Worm (Caenorhabditis elegans) whole organism, L3 larva: ENCODE data around the gene rpn-13.

ENCODE experiments used
- ZK546.5 ChIP-seq: sonication (generic microtip); optimal IDR thresholded peaks from 2 replicates; lab custom pipeline; 2017; ENCODE audit warnings: missing biosample characterization, missing genetic modification characterization
- aly-2 ChIP-seq: fragments of 150-350 bp; optimal IDR thresholded peaks from 2 replicates; lab custom pipeline; 2014; ENCODE audit warnings: missing biosample characterization, missing genetic modification characterization
- ama-1 ChIP-seq: fragments of 150-350 bp; optimal IDR thresholded peaks from 2 replicates; lab custom pipeline; 2018
- ceh-16 ChIP-seq: sonication (generic microtip); optimal IDR thresholded peaks from 2 replicates; lab custom pipeline; 2017; ENCODE audit warnings: missing biosample characterization, missing genetic modification characterization
- ceh-28 ChIP-seq: fragments of 150-350 bp; optimal IDR thresholded peaks from 2 replicates; lab custom pipeline; 2014; ENCODE audit warnings: missing biosample characterization, missing genetic modification reagents, missing genetic modification characterization
- ceh-82 ChIP-seq: fragments of 150-350 bp; optimal IDR thresholded peaks from 2 replicates; lab custom pipeline; 2014; ENCODE audit warnings: missing biosample characterization, missing genetic modification characterization
- ceh-9 ChIP-seq: sonication (generic microtip); optimal IDR thresholded peaks from 2 replicates; lab custom pipeline; 2018; ENCODE audit warnings: missing biosample characterization, missing genetic modification characterization
- egl-5 ChIP-seq: fragments of 150-350 bp; optimal IDR thresholded peaks from 2 replicates; lab custom pipeline; 2017; ENCODE audit warnings: missing biosample characterization, missing genetic modification reagents, missing genetic modification characterization, inconsistent platforms
- elt-2 ChIP-seq: sonication (generic microtip); optimal IDR thresholded peaks from 2 replicates; lab custom pipeline; 2016; ENCODE audit warnings: missing genetic modification reagents, mild to moderate bottlenecking, missing genetic modification characterization, missing compliant biosample characterization
- elt-3 ChIP-seq, 3 experiments: fragments of 150-350 bp in 1 of 3; sonication (generic microtip) in 2 of 3; optimal IDR thresholded peaks; 2 replicates in 2 of 3; 4 replicates in 1 of 3; lab custom pipeline; 2014 to 2017; ENCODE audit warnings: missing biosample characterization in 3 of 3, missing genetic modification characterization in 3 of 3
- fkh-10 ChIP-seq: sonication (generic microtip); optimal IDR thresholded peaks from 2 replicates; lab custom pipeline; 2017; ENCODE audit warnings: missing biosample characterization, missing genetic modification reagents, missing genetic modification characterization
- fkh-2 ChIP-seq: fragments of 150-350 bp; optimal IDR thresholded peaks from 2 replicates; lab custom pipeline; 2014; ENCODE audit warnings: missing biosample characterization, missing genetic modification reagents, missing genetic modification characterization
- jun-1 ChIP-seq: fragments of 150-350 bp; optimal IDR thresholded peaks from 2 replicates; lab custom pipeline; 2014; ENCODE audit warnings: missing biosample characterization, missing genetic modification reagents, missing genetic modification characterization
- lin-39 ChIP-seq: fragments of 150-350 bp; optimal IDR thresholded peaks from 2 replicates; lab custom pipeline; 2018; ENCODE audit warnings: missing biosample characterization, missing genetic modification reagents, missing genetic modification characterization
- nfya-1 ChIP-seq: sonication (generic microtip); optimal IDR thresholded peaks from 2 replicates; lab custom pipeline; 2017; ENCODE audit warnings: missing genetic modification characterization, mild to moderate bottlenecking, missing compliant biosample characterization, antibody characterized with exemption, moderate library complexity; ENCODE audit not compliant: insufficient read depth
- nhr-11 ChIP-seq: fragments of 150-350 bp; optimal IDR thresholded peaks from 2 replicates; lab custom pipeline; 2014; ENCODE audit warnings: missing biosample characterization, missing genetic modification characterization
- nhr-12 ChIP-seq: fragments of 150-350 bp; optimal IDR thresholded peaks from 2 replicates; lab custom pipeline; 2014; ENCODE audit warnings: missing biosample characterization, missing genetic modification characterization
- nhr-23 ChIP-seq: fragments of 150-350 bp; optimal IDR thresholded peaks from 2 replicates; lab custom pipeline; 2014; ENCODE audit warnings: missing biosample characterization, missing genetic modification reagents, missing genetic modification characterization
- nhr-25 ChIP-seq: sonication (generic microtip); optimal IDR thresholded peaks from 2 replicates; lab custom pipeline; 2017; ENCODE audit warnings: missing biosample characterization, missing genetic modification characterization
- nhr-43 ChIP-seq: sonication (generic microtip); optimal IDR thresholded peaks from 2 replicates; lab custom pipeline; 2016; ENCODE audit warnings: mild to moderate bottlenecking, missing genetic modification characterization, missing compliant biosample characterization; ENCODE audit not compliant: poor library complexity, severe bottlenecking
- pha-4 ChIP-seq: fragments of 150-350 bp; optimal IDR thresholded peaks from 2 replicates; lab custom pipeline; 2014; ENCODE audit warnings: missing biosample characterization, missing genetic modification reagents, missing genetic modification characterization
- skn-1 ChIP-seq: fragments of 150-350 bp; optimal IDR thresholded peaks from 2 replicates; lab custom pipeline; 2014; ENCODE audit warnings: missing biosample characterization, missing genetic modification characterization
- snpc-4 ChIP-seq: fragments of 150-350 bp; optimal IDR thresholded peaks from 2 replicates; lab custom pipeline; 2014; ENCODE audit warnings: missing biosample characterization, missing genetic modification characterization
- tbx-2 ChIP-seq: sonication (generic microtip); optimal IDR thresholded peaks from 2 replicates; lab custom pipeline; 2016; ENCODE audit warnings: mild to moderate bottlenecking, missing genetic modification characterization, missing compliant biosample characterization
- unc-39 ChIP-seq: sonication (generic microtip); optimal IDR thresholded peaks from 4 replicates; lab custom pipeline; 2017; ENCODE audit warnings: missing biosample characterization, missing genetic modification characterization
- unc-62 ChIP-seq: fragments of 150-350 bp; sonication (generic microtip); optimal IDR thresholded peaks from 4 replicates; lab custom pipeline; 2014; ENCODE audit warnings: missing biosample characterization, missing genetic modification reagents, missing genetic modification characterization
- zag-1 ChIP-seq: fragments of 150-350 bp; optimal IDR thresholded peaks from 2 replicates; lab custom pipeline; 2014; ENCODE audit warnings: missing biosample characterization, missing genetic modification characterization
- ztf-11 ChIP-seq: fragments of 150-350 bp; optimal IDR thresholded peaks from 2 replicates; lab custom pipeline; 2014; ENCODE audit warnings: missing biosample characterization, missing genetic modification characterization
- ztf-4 ChIP-seq: fragments of 150-350 bp; optimal IDR thresholded peaks from 2 replicates; lab custom pipeline; 2014; ENCODE audit warnings: missing biosample characterization, missing genetic modification characterization

rpn-13 gene

DNA sequence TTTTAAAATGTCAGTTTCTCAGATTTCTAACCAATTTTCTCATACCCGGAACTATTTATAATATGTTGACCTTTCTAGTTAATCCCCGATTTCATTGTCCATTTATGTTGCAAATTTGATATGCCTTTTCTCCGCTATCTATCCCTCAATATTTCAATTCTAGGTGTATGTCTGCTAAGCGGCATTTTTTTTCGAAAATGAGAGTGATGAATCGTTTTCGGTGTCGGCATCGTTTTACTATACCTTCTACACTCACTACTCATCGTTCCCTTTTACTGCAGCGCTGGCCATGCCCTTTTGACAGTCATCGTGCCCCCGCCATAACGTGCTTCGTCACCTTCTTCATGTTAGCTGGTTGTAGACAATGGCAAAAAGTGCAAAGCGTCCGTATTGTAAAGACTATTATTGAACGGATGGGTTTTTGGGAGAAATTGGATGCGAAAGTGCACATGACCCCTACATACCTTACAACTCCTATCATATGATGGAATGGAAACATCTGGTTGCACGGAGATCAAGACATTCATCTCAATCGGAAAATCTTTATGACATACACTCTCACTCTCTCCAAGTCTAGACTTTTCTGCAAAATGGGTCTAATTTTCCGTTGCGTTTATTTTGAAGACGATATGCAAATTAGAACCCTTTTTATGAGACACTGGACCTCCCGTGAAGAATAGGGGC lies 17.6 kb upstream of the rpn-13 start:
- TF ChIP-seq lin-39 (tag; lab: Kevin White, UChicago) (no peak), jun-1 (tag; lab: Kevin White, UChicago) (peak; percentile 31), nhr-25 (tag; lab: Kevin White, UChicago) (peak; percentile 59)

DNA sequence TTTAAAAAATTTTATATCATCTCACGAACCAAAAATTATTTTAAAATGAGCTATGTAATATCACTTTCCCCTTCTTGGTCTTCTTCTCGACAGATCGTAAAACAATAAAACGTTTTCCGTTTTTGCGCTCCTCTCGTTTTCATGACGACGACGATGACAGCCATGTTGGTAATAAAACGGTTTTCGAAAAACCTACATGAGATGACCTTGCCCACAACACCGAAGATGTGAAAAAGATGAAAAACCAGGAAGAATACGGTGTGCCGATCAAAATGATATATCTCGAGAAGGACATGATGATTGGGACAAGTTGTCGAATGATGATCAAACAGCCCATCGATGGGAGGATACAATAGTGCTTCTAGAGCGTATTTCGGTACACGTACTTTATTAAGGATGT lies 17.0 kb upstream of the rpn-13 start:
- TF ChIP-seq ceh-9 (tag; lab: Kevin White, UChicago) (no peak), elt-3 (tag; optimal IDR thresholded peaks at IDR 0.05; lab: Kevin White, UChicago) (no peak), nhr-23 (tag; lab: Kevin White, UChicago) (no peak), nhr-25 (tag; lab: Kevin White, UChicago) (no peak), zag-1 (tag; lab: Kevin White, UChicago) (no peak)

DNA sequence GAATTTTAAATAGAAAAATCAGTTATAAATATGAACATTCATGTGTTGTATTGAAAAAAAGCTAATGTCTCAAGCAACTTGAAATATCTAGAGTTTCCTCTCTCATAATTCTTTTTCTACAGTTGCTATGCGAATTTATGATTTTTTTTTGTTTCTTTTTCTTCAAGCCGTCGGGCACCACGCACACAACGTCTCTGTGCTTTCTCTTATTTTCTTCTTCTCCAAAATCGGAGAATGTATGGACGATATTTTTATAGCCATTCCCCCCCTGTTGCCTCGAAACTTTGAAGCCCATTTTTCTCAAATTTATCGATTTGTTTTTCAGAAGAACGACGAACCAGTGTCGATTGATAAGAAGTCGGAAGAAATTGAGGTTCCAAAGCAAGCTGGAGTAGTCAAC lies 15.0 kb upstream of the rpn-13 start:
- no peak for TF ChIP-seq nhr-43 (tag; lab: Kevin White, UChicago)
- peak; percentile 11 for TF ChIP-seq ama-1 (lab: Kevin White, UChicago)

DNA sequence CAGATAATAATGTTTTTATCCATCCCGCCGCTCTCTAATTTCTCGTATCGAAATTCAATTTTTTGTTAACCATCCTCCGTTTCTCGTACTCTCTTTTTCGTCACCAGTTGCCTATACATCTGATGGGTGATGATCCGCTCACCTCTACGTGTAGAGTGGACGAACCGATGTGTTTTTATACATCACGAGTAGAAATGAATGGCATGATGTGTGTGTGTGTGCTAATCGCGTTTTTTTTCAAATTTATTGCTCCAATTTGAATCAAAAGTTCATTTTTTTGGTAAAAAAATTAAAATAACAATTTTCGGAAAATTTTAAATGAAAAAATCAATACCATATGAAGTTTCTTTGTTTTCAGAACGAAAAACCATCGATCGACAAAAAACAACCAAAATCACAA lies 14.3 kb upstream of the rpn-13 start:
- no peak for TF ChIP-seq fkh-2 (tag; lab: Kevin White, UChicago)
- TF ChIP-seq ceh-82 (tag; lab: Kevin White, UChicago): no peak
- TF ChIP-seq egl-5 (tag; lab: Kevin White, UChicago): peak; percentile 17
- TF ChIP-seq nhr-11 (tag; lab: Kevin White, UChicago): no peak

DNA sequence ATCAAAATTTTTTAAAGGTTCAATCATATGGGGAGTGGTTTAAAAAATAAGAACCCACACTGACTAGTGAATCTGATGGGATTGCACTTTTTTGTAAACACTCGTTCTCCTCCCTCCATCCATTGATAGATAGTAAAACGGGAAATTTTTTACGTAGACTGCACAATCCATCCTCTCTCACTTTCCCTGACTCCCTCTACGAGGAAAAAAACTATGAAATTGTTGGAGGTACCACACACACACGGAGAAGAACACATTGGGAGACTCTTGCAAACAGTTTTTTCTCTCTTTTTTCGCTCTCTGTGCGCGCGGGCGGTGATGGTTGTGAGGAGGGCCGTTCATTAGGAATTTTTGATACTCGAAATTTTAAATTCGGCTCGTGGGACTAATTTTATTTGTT lies 13.6 kb upstream of the rpn-13 start:
- TF ChIP-seq nhr-25 (tag; lab: Kevin White, UChicago) (no peak), ceh-16 (no peak), snpc-4 (tag; lab: Kevin White, UChicago) (no peak), ZK546.5 (no peak), pha-4 (tag; lab: Kevin White, UChicago) (peak; percentile 19), nhr-23 (tag; lab: Kevin White, UChicago) (no peak), nhr-12 (tag; lab: Kevin White, UChicago) (no peak)

DNA sequence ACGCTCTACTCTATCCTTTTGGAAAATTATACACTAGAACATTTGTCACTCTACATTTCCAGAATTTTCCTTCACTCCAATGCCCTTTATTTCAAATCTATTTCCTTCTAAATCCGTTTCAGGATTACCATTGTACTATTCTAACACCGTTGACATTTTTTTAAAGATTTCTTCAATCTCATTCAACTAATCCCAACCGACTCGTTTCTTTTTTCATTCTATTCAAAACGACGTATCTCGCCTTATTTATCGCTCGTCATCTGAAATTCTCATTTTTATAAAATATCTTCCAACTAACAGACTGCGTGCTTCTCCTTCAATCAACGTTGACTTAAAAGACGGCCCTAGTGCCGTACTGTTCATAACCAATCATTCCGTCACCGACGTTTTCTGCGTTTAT lies 11.4 kb upstream of the rpn-13 start, which contains the start of gene akap-1:
akap-1 (plus strand) TSS at position 301 of the 400 bp plus-strand sequence.
- no peak for TF ChIP-seq nhr-23 (tag; lab: Kevin White, UChicago)
- no peak for TF ChIP-seq ceh-9 (tag; lab: Kevin White, UChicago)
- no peak for TF ChIP-seq jun-1 (tag; lab: Kevin White, UChicago)
- TF ChIP-seq skn-1 (tag; lab: Kevin White, UChicago): no peak
- TF ChIP-seq elt-2 (tag; lab: Kevin White, UChicago): no peak
- no peak for TF ChIP-seq unc-39 (tag; lab: Kevin White, UChicago)
- TF ChIP-seq aly-2 (tag; lab: Kevin White, UChicago): no peak
- TF ChIP-seq ztf-11: no peak
- TF ChIP-seq unc-62 (GFP tag; lab: Kevin White, UChicago): no peak

DNA sequence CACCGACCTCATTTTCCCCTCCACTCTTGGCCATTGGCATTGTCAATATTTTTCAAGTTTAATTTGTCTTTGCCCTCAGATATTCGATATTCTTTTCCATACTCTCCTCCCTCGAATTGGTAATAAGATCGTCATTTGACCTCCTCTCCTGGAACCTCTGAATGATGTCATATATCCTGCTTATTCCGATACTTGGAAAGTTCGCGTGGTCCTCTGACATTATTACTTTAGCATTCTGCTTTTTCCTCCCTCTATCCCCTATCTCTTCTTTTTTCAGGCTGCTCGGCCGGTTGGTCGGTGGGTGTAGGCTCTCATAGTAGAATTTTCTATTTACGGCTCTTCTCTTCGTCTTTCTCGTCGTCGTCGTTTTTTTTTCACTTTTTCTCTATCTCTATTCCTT lies 10.7 kb upstream of the rpn-13 start:
- TF ChIP-seq tbx-2 (tag; lab: Kevin White, UChicago) (peak; percentile 34), ceh-28 (tag; lab: Kevin White, UChicago) (no peak), nfya-1 (tag; lab: Kevin White, UChicago) (peak; percentile 20), ZK546.5 (no peak), ztf-4 (tag; lab: Kevin White, UChicago) (no peak), fkh-10 (GFP tag; lab: Kevin White, UChicago) (peak; percentile 36)
